Fruit fly (Drosophila melanogaster) whole organism, pupa: ENCODE data around the gene cad.

Experiments used
- CG10348 ChIP-seq: fragments of 200-800 bp; sonication (Bioruptor generic); IDR thresholded peaks from 2 replicates; pipeline ENCODE4 v1.3.6; 2022; ENCODE audit warnings: missing biosample characterization, missing genetic modification characterization
- CG14655 ChIP-seq: fragments of 200-800 bp; sonication (Bioruptor generic); optimal IDR thresholded peaks from 3 replicates; lab custom pipeline; 2017; ENCODE audit warnings: mild to moderate bottlenecking, missing biosample characterization, missing genetic modification reagents, missing genetic modification characterization
- CG15710 ChIP-seq: fragments of 200-800 bp; sonication (Bioruptor generic); optimal IDR thresholded peaks from 2 replicates; lab custom pipeline; 2018; ENCODE audit warnings: missing biosample characterization, mild to moderate bottlenecking, missing genetic modification characterization, moderate library complexity
- CG32121 ChIP-seq: fragments of 200-800 bp; sonication (Bioruptor generic); IDR thresholded peaks from 2 replicates; pipeline ENCODE4 v1.3.6; 2022; ENCODE audit warnings: missing biosample characterization, missing genetic modification characterization
- CG34367 ChIP-seq: fragments of 200-800 bp; sonication (Bioruptor generic); optimal IDR thresholded peaks from 2 replicates; lab custom pipeline; 2018; ENCODE audit warnings: missing biosample characterization, mild to moderate bottlenecking, missing genetic modification characterization
- D1 ChIP-seq: fragments of 200-800 bp; sonication (Bioruptor generic); optimal IDR thresholded peaks from 2 replicates; lab custom pipeline; 2018; ENCODE audit warnings: missing biosample characterization, mild to moderate bottlenecking, missing genetic modification characterization, moderate library complexity
- EcR ChIP-seq: fragments of 200-800 bp; sonication (Bioruptor generic); optimal IDR thresholded peaks from 3 replicates; lab custom pipeline; 2019; ENCODE audit warnings: missing biosample characterization, missing genetic modification characterization, mild to moderate bottlenecking, moderate library complexity, missing genetic modification reagents
- Ets98B ChIP-seq: fragments of 200-800 bp; sonication (Bioruptor generic); IDR thresholded peaks from 2 replicates; pipeline ENCODE4 v1.3.6; 2022; ENCODE audit warnings: missing biosample characterization, missing genetic modification characterization
- fd96Ca ChIP-seq: fragments of 200-800 bp; sonication (Bioruptor generic); IDR thresholded peaks from 3 replicates; pipeline ENCODE4 v1.3.6; 2022; ENCODE audit warnings: missing biosample characterization, missing genetic modification characterization
- rn ChIP-seq: fragments of 200-800 bp; sonication (Bioruptor generic); IDR thresholded peaks from 2 replicates; pipeline ENCODE4 v1.3.6; 2022; ENCODE audit warnings: missing biosample characterization, missing genetic modification characterization

- TF ChIP-seq fd96Ca (peak; percentile 71), CG10348 (peak; percentile 30; the same call in 1 of the 2 replicates), rn (GFP tag; lab: Robert Waterston, UW) (peak; percentile 59; the same call in 1 of the 2 replicates), CG34367 (tag; lab: Kevin White, UChicago) (peak; percentile 53), EcR (GFP tag; lab: Kevin White, UChicago) (peak; percentile 37), D1 (tag; lab: Kevin White, UChicago) (no peak), CG32121 (GFP tag; lab: Robert Waterston, UW) (peak; percentile 85), CG15710 (tag; lab: Kevin White, UChicago) (peak; percentile 63), Ets98B (peak; percentile 90), CG14655 (GFP tag; lab: Kevin White, UChicago) (peak; percentile 86)
Measured at dm6 chr2L:20811039-20811652, 40.6 kb downstream of the cad start.
